Worm (Caenorhabditis elegans): ENCODE measurements around the gene ZK1058.3.

Gene ZK1058.3

ce11 chrIII:3902588-3903325 is 15.9 kb upstream of the ZK1058.3 start:
- TF ChIP-seq ces-1 (GFP tag; optimal IDR thresholded peaks at IDR 0.05) (peak; percentile 34), tbx-8 (GFP tag; optimal IDR thresholded peaks at IDR 0.05) (no peak)

- no peak for TF ChIP-seq unc-39 (tag; optimal IDR thresholded peaks at IDR 0.05)
- no peak for TF ChIP-seq nhr-237 (tag; optimal IDR thresholded peaks at IDR 0.05)
- no peak for TF ChIP-seq M03D4.4 (tag; optimal IDR thresholded peaks at IDR 0.05)
- TF ChIP-seq cnd-1 (tag; optimal IDR thresholded peaks at IDR 0.05) = no peak
- no peak for TF ChIP-seq flh-1 (GFP tag; optimal IDR thresholded peaks at IDR 0.05)
- TF ChIP-seq nhr-28 (tag; optimal IDR thresholded peaks at IDR 0.05) = no peak
- TF ChIP-seq unc-120 (tag; optimal IDR thresholded peaks at IDR 0.05; ENCODE audit: poor library complexity, severe bottlenecking) = no peak
- TF ChIP-seq lsy-2 (tag; optimal IDR thresholded peaks at IDR 0.05) = no peak
- TF ChIP-seq elt-1 (tag; optimal IDR thresholded peaks at IDR 0.05; ENCODE audit: borderline replicate concordance, insufficient read depth) = no peak
- no peak for TF ChIP-seq drap-1 (GFP tag; optimal IDR thresholded peaks at IDR 0.05)
- TF ChIP-seq ztf-11 (tag; optimal IDR thresholded peaks at IDR 0.05) = no peak
- TF ChIP-seq ces-1 (GFP tag; optimal IDR thresholded peaks at IDR 0.05) = no peak
- TF ChIP-seq nhr-76 (tag; optimal IDR thresholded peaks at IDR 0.05) = no peak
- TF ChIP-seq ceh-83 (GFP tag; optimal IDR thresholded peaks at IDR 0.05) = no peak
- TF ChIP-seq snpc-4 (tag; optimal IDR thresholded peaks at IDR 0.05) = no peak
- no peak for TF ChIP-seq elt-3 (tag; optimal IDR thresholded peaks at IDR 0.05)
- no peak for TF ChIP-seq ceh-43 (GFP tag; optimal IDR thresholded peaks at IDR 0.05)
- TF ChIP-seq lin-13 (tag; optimal IDR thresholded peaks at IDR 0.05) = no peak
These were observed 12.2 kb upstream of the ZK1058.3 start for ce11 chrIII:3906481-3906880.

ce11 chrIII:3907587-3907986 is 11.1 kb upstream of the ZK1058.3 start, which contains the start of gene mmcm-1:
TSS of gene mmcm-1 (minus strand) at chrIII:3907687.
- no peak for TF ChIP-seq ztf-11 (tag; optimal IDR thresholded peaks at IDR 0.05)
- no peak for TF ChIP-seq hlh-1 (tag; optimal IDR thresholded peaks at IDR 0.05)
- no peak for TF ChIP-seq ceh-43 (GFP tag; optimal IDR thresholded peaks at IDR 0.05)
- no peak for TF ChIP-seq mep-1 (tag; optimal IDR thresholded peaks at IDR 0.05)
- no peak for TF ChIP-seq zip-8 (tag; optimal IDR thresholded peaks at IDR 0.05)
- TF ChIP-seq lsy-2 (tag; optimal IDR thresholded peaks at IDR 0.05) = no peak
- TF ChIP-seq sem-2 (GFP tag; optimal IDR thresholded peaks at IDR 0.05) = no peak
- no peak for TF ChIP-seq unc-62 (GFP tag; optimal IDR thresholded peaks at IDR 0.05)
- no peak for TF ChIP-seq unc-120 (tag; optimal IDR thresholded peaks at IDR 0.05; ENCODE audit: poor library complexity, severe bottlenecking)
- no peak for TF ChIP-seq ceh-39 (tag; optimal IDR thresholded peaks at IDR 0.05)
- TF ChIP-seq M03D4.4 (tag; optimal IDR thresholded peaks at IDR 0.05) = no peak
- no peak for TF ChIP-seq flh-1 (GFP tag; optimal IDR thresholded peaks at IDR 0.05)
- no peak for TF ChIP-seq elt-3 (tag; optimal IDR thresholded peaks at IDR 0.05)
- TF ChIP-seq nhr-237 (tag; optimal IDR thresholded peaks at IDR 0.05) = no peak
- TF ChIP-seq lin-32 (GFP tag; optimal IDR thresholded peaks at IDR 0.05) = no peak
- TF ChIP-seq nhr-12 (tag; optimal IDR thresholded peaks at IDR 0.05) = no peak
- TF ChIP-seq bed-3 (GFP tag; optimal IDR thresholded peaks at IDR 0.05) = no peak
- no peak for TF ChIP-seq cnd-1 (tag; optimal IDR thresholded peaks at IDR 0.05)
- no peak for TF ChIP-seq sptf-1 (tag; optimal IDR thresholded peaks at IDR 0.05)
- TF ChIP-seq pha-4 (tag; optimal IDR thresholded peaks at IDR 0.05) = no peak

ce11 chrIII:3908205-3908604 is 10.5 kb upstream of the ZK1058.3 start:
- TF ChIP-seq unc-39 (tag; optimal IDR thresholded peaks at IDR 0.05) (no peak), elt-1 (tag; optimal IDR thresholded peaks at IDR 0.05; ENCODE audit: borderline replicate concordance, insufficient read depth) (no peak), zip-8 (tag; optimal IDR thresholded peaks at IDR 0.05) (no peak), blmp-1 (tag; optimal IDR thresholded peaks at IDR 0.05) (no peak), mls-2 (tag; optimal IDR thresholded peaks at IDR 0.05) (no peak), sptf-1 (tag; optimal IDR thresholded peaks at IDR 0.05) (no peak), lin-13 (tag; optimal IDR thresholded peaks at IDR 0.05) (no peak), unc-62 (GFP tag; optimal IDR thresholded peaks at IDR 0.05) (peak; percentile 10), nhr-2 (tag; optimal IDR thresholded peaks at IDR 0.05) (no peak), nhr-28 (tag; optimal IDR thresholded peaks at IDR 0.05) (no peak), ceh-39 (tag; optimal IDR thresholded peaks at IDR 0.05) (no peak), unc-120 (tag; optimal IDR thresholded peaks at IDR 0.05; ENCODE audit: poor library complexity, severe bottlenecking) (peak; percentile 9), ceh-43 (GFP tag; optimal IDR thresholded peaks at IDR 0.05) (no peak), ces-1 (GFP tag; optimal IDR thresholded peaks at IDR 0.05) (peak; percentile 41), flh-1 (GFP tag; optimal IDR thresholded peaks at IDR 0.05) (no peak), sem-2 (GFP tag; optimal IDR thresholded peaks at IDR 0.05) (no peak), pha-4 (tag; optimal IDR thresholded peaks at IDR 0.05) (no peak), nhr-12 (tag; optimal IDR thresholded peaks at IDR 0.05) (no peak), bed-3 (GFP tag; optimal IDR thresholded peaks at IDR 0.05) (no peak), lsy-2 (tag; optimal IDR thresholded peaks at IDR 0.05) (no peak), lin-32 (GFP tag; optimal IDR thresholded peaks at IDR 0.05) (no peak), mab-5 (tag; optimal IDR thresholded peaks at IDR 0.05) (no peak), nhr-237 (tag; optimal IDR thresholded peaks at IDR 0.05) (no peak), M03D4.4 (tag; optimal IDR thresholded peaks at IDR 0.05) (no peak), hlh-1 (tag; optimal IDR thresholded peaks at IDR 0.05) (peak; percentile 86), mep-1 (tag; optimal IDR thresholded peaks at IDR 0.05) (no peak), ceh-83 (GFP tag; optimal IDR thresholded peaks at IDR 0.05) (no peak)
